Fruit fly (Drosophila melanogaster) whole organism, embryonic: Measurements from ENCODE around the gene CG11168.

Experiments used
- CG10267 ChIP-seq: fragments of 200-800 bp; sonication (Bioruptor generic); optimal IDR thresholded peaks from 2 replicates; lab custom pipeline; 2018; ENCODE audit warnings: missing biosample characterization, mild to moderate bottlenecking, missing genetic modification characterization, moderate library complexity
- CG10431 ChIP-seq: fragments of 200-800 bp; sonication (Bioruptor generic); optimal IDR thresholded peaks from 3 replicates; lab custom pipeline; 2018; ENCODE audit warnings: missing biosample characterization, mild to moderate bottlenecking, missing genetic modification characterization
- CG11085 ChIP-seq: fragments of 200-800 bp; sonication (Bioruptor generic); IDR thresholded peaks from 2 replicates; pipeline ENCODE4 v1.3.6; 2022; ENCODE audit warnings: missing biosample characterization, missing genetic modification characterization
- CG11723 ChIP-seq: fragments of 200-800 bp; sonication (Bioruptor generic); optimal IDR thresholded peaks from 2 replicates; lab custom pipeline; 2017; ENCODE audit warnings: missing biosample characterization, mild to moderate bottlenecking, missing genetic modification characterization
- CG13287 ChIP-seq: fragments of 200-800 bp; sonication (Bioruptor generic); IDR thresholded peaks from 2 replicates; pipeline ENCODE4 v1.3.6; 2022; ENCODE audit warnings: missing biosample characterization, missing genetic modification characterization; ENCODE audit not compliant: partially characterized antibody
- CG2202 ChIP-seq: fragments of 200-800 bp; sonication (Bioruptor generic); optimal IDR thresholded peaks from 2 replicates; lab custom pipeline; 2018; ENCODE audit warnings: missing biosample characterization, mild to moderate bottlenecking, missing genetic modification characterization
- CG2712 ChIP-seq: fragments of 200-800 bp; optimal IDR thresholded peaks from 3 replicates; lab custom pipeline; 2019; ENCODE audit warnings: missing biosample characterization, mild to moderate bottlenecking, missing genetic modification characterization, moderate library complexity
- CG32767 ChIP-seq: fragments of 200-800 bp; sonication (Bioruptor generic); IDR thresholded peaks from 2 replicates; pipeline ENCODE4 v1.3.6; 2022; ENCODE audit warnings: missing biosample characterization, missing genetic modification characterization
- CG33557 ChIP-seq: fragments of 200-800 bp; sonication (Bioruptor generic); optimal IDR thresholded peaks from 2 replicates; lab custom pipeline; 2019; ENCODE audit warnings: missing biosample characterization, mild to moderate bottlenecking, missing genetic modification characterization, moderate library complexity
- CG34422 ChIP-seq: fragments of 200-800 bp; sonication (Bioruptor generic); IDR thresholded peaks from 3 replicates; pipeline ENCODE4 v1.3.6; 2022; ENCODE audit warnings: missing biosample characterization, missing genetic modification characterization
- CG4617 ChIP-seq: fragments of 200-800 bp; sonication (Bioruptor generic); optimal IDR thresholded peaks from 3 replicates; lab custom pipeline; 2016; ENCODE audit warnings: missing biosample characterization, missing genetic modification characterization, borderline replicate concordance
- CG6765 ChIP-seq: fragments of 200-800 bp; sonication (Bioruptor generic); optimal IDR thresholded peaks from 3 replicates; lab custom pipeline; 2017; ENCODE audit warnings: missing biosample characterization, mild to moderate bottlenecking, missing genetic modification characterization
- CG6813 ChIP-seq: fragments of 200-800 bp; sonication (Bioruptor generic); optimal IDR thresholded peaks from 2 replicates; lab custom pipeline; 2017; ENCODE audit warnings: missing biosample characterization, missing genetic modification characterization, mild to moderate bottlenecking, moderate library complexity, missing genetic modification reagents
- CG7987 ChIP-seq: fragments of 200-800 bp; sonication (Bioruptor generic); optimal IDR thresholded peaks from 2 replicates; lab custom pipeline; 2018; ENCODE audit warnings: missing biosample characterization, mild to moderate bottlenecking, missing genetic modification characterization, moderate library complexity
- CHES-1-like ChIP-seq: fragments of 200-800 bp; sonication (Bioruptor generic); optimal IDR thresholded peaks from 2 replicates; lab custom pipeline; 2016; ENCODE audit warnings: missing biosample characterization, missing genetic modification characterization
- CoRest ChIP-seq: fragments of 200-800 bp; sonication (Bioruptor generic); optimal IDR thresholded peaks from 3 replicates; lab custom pipeline; 2018; ENCODE audit warnings: missing biosample characterization, mild to moderate bottlenecking, missing genetic modification characterization, moderate library complexity
- Gug ChIP-seq: fragments of 200-800 bp; sonication (Bioruptor generic); IDR thresholded peaks from 4 replicates; pipeline ENCODE4 v1.3.6; 2022; ENCODE audit warnings: missing biosample characterization, missing genetic modification characterization
- HLHmδ ChIP-seq: fragments of 200-800 bp; sonication (Bioruptor generic); optimal IDR thresholded peaks from 2 replicates; lab custom pipeline; 2018; ENCODE audit warnings: missing biosample characterization, mild to moderate bottlenecking, missing genetic modification characterization, moderate library complexity
- Jarid2 ChIP-seq: fragments of 200-800 bp; sonication (Bioruptor generic); optimal IDR thresholded peaks from 3 replicates; lab custom pipeline; 2017; ENCODE audit warnings: mild to moderate bottlenecking, missing biosample characterization, missing genetic modification reagents, missing genetic modification characterization
- Lhr ChIP-seq: fragments of 200-800 bp; sonication (Bioruptor generic); optimal IDR thresholded peaks from 3 replicates; lab custom pipeline; 2017; ENCODE audit warnings: mild to moderate bottlenecking, missing biosample characterization, missing genetic modification reagents, missing genetic modification characterization
- MESR4 ChIP-seq: fragments of 200-800 bp; sonication (Bioruptor generic); optimal IDR thresholded peaks from 2 replicates; lab custom pipeline; 2018; ENCODE audit warnings: missing biosample characterization, mild to moderate bottlenecking, missing genetic modification characterization, moderate library complexity
- MTF-1 ChIP-seq: fragments of 200-800 bp; sonication (Bioruptor generic); optimal IDR thresholded peaks from 2 replicates; lab custom pipeline; 2018; ENCODE audit warnings: missing biosample characterization, mild to moderate bottlenecking, missing genetic modification characterization, borderline replicate concordance
- Sin3A ChIP-seq: fragments of >200 bp; optimal IDR thresholded peaks from 2 replicates; lab custom pipeline; 2018
- YL-1 ChIP-seq: fragments of 200-800 bp; sonication (Bioruptor generic); optimal IDR thresholded peaks from 3 replicates; lab custom pipeline; 2017; ENCODE audit warnings: missing biosample characterization, mild to moderate bottlenecking, missing genetic modification characterization
- chinmo ChIP-seq: fragments of 200-800 bp; sonication (Bioruptor generic); IDR thresholded peaks from 4 replicates; pipeline ENCODE4 v1.3.6; 2022; ENCODE audit warnings: missing biosample characterization, missing genetic modification characterization; ENCODE audit not compliant: partially characterized antibody
- crp ChIP-seq, 2 experiments: fragments of 200-800 bp; sonication (Bioruptor generic); optimal IDR thresholded peaks; 2 replicates in 1 of 2; 3 replicates in 1 of 2; lab custom pipeline; 2017; ENCODE audit warnings: missing biosample characterization in 2 of 2, missing genetic modification characterization in 2 of 2, mild to moderate bottlenecking in 1 of 2, moderate library complexity in 1 of 2
- da ChIP-seq: fragments of 200-800 bp; sonication (Bioruptor generic); optimal IDR thresholded peaks from 2 replicates; lab custom pipeline; 2016; ENCODE audit warnings: missing biosample characterization, missing genetic modification characterization
- dm ChIP-seq: fragments of 200-800 bp; sonication (Bioruptor generic); optimal IDR thresholded peaks from 3 replicates; lab custom pipeline; 2016; ENCODE audit warnings: missing biosample characterization, missing genetic modification characterization
- dmrt11E ChIP-seq: fragments of 200-800 bp; sonication (Bioruptor generic); optimal IDR thresholded peaks from 3 replicates; lab custom pipeline; 2018; ENCODE audit warnings: missing biosample characterization, mild to moderate bottlenecking, missing genetic modification characterization, moderate library complexity
- gcm ChIP-seq: fragments of 200-800 bp; sonication (Bioruptor generic); optimal IDR thresholded peaks from 2 replicates; lab custom pipeline; 2019; ENCODE audit warnings: missing biosample characterization, mild to moderate bottlenecking, missing genetic modification characterization, moderate library complexity
- her ChIP-seq: fragments of 200-800 bp; sonication (Bioruptor generic); optimal IDR thresholded peaks from 2 replicates; lab custom pipeline; 2016; ENCODE audit warnings: missing biosample characterization, missing genetic modification characterization
- hkb ChIP-seq, 2 experiments: fragments of 200-800 bp in 1 of 2; fragments of >200 bp in 1 of 2; sonication (Bioruptor generic) in 1 of 2; IDR thresholded peaks in 1 of 2; optimal IDR thresholded peaks in 1 of 2; 2 replicates each; pipeline versions ENCODE4 v1.3.6 to Lab custom; 2017 to 2022; ENCODE audit warnings: missing biosample characterization in 1 of 2, missing genetic modification characterization in 1 of 2
- mirr ChIP-seq: fragments of 200-800 bp; sonication (Bioruptor generic); optimal IDR thresholded peaks from 3 replicates; lab custom pipeline; 2018; ENCODE audit warnings: missing biosample characterization, mild to moderate bottlenecking, missing genetic modification characterization
- org-1 ChIP-seq: fragments of 200-800 bp; sonication (Bioruptor generic); optimal IDR thresholded peaks from 2 replicates; lab custom pipeline; 2017; ENCODE audit warnings: missing biosample characterization, missing genetic modification characterization
- p53 ChIP-seq: fragments of 200-800 bp; sonication (Bioruptor generic); optimal IDR thresholded peaks from 2 replicates; lab custom pipeline; 2016; ENCODE audit warnings: missing biosample characterization, missing genetic modification characterization
- pan ChIP-seq, 4 experiments: fragments of >200 bp in 3 of 4; fragments of 200-800 bp in 1 of 4; sonication (Bioruptor generic) in 1 of 4; optimal IDR thresholded peaks in 3 of 4; IDR thresholded peaks in 1 of 4; 2 replicates each; pipeline versions ENCODE4 v1.3.6 to Lab custom; 2017 to 2022; ENCODE audit warnings: missing biosample characterization in 2 of 4, missing genetic modification characterization in 2 of 4, mixed read lengths in 1 of 4
- prd ChIP-seq, 3 experiments: fragments of >200 bp in 2 of 3; fragments of 200-800 bp in 1 of 3; sonication (Bioruptor generic) in 1 of 3; optimal IDR thresholded peaks in 2 of 3; IDR thresholded peaks in 1 of 3; 2 replicates in 2 of 3; 3 replicates in 1 of 3; pipeline versions ENCODE4 v1.3.6 to Lab custom; 2017 to 2022; ENCODE audit warnings: missing biosample characterization in 1 of 3, missing genetic modification characterization in 1 of 3
- ro ChIP-seq: fragments of 200-800 bp; sonication (Bioruptor generic); IDR thresholded peaks from 2 replicates; pipeline ENCODE4 v1.3.6; 2022; ENCODE audit warnings: missing biosample characterization, missing genetic modification characterization
- sr ChIP-seq: fragments of 200-800 bp; sonication (Bioruptor generic); IDR thresholded peaks from 3 replicates; pipeline ENCODE4 v1.3.6; 2022; ENCODE audit warnings: missing biosample characterization, missing genetic modification characterization
- ssp ChIP-seq: fragments of 200-800 bp; sonication (Bioruptor generic); IDR thresholded peaks from 2 replicates; pipeline ENCODE4 v1.3.6; 2022; ENCODE audit warnings: missing biosample characterization, missing genetic modification characterization
- stwl ChIP-seq: fragments of 200-800 bp; sonication (Bioruptor generic); optimal IDR thresholded peaks from 3 replicates; lab custom pipeline; 2018; ENCODE audit warnings: missing biosample characterization, mild to moderate bottlenecking, missing genetic modification characterization, moderate library complexity
- toy ChIP-seq: fragments of 200-800 bp; sonication (Bioruptor generic); IDR thresholded peaks from 2 replicates; pipeline ENCODE4 v1.3.6; 2022; ENCODE audit warnings: missing biosample characterization, missing genetic modification characterization
- trem ChIP-seq: fragments of 200-800 bp; optimal IDR thresholded peaks from 3 replicates; lab custom pipeline; 2019; ENCODE audit warnings: missing biosample characterization, mild to moderate bottlenecking, missing genetic modification characterization, moderate library complexity
- twi ChIP-seq: fragments of 200-800 bp; optimal IDR thresholded peaks from 2 replicates; lab custom pipeline; 2019; ENCODE audit warnings: missing biosample characterization, mild to moderate bottlenecking, missing genetic modification characterization, moderate library complexity
- zen ChIP-seq: fragments of 200-800 bp; sonication (Bioruptor generic); optimal IDR thresholded peaks from 3 replicates; lab custom pipeline; 2018; ENCODE audit warnings: missing biosample characterization, mild to moderate bottlenecking, missing genetic modification characterization, moderate library complexity
- zfh1 ChIP-seq: fragments of 200-800 bp; sonication (Bioruptor generic); IDR thresholded peaks from 3 replicates; pipeline ENCODE4 v1.3.6; 2022; ENCODE audit warnings: missing biosample characterization, missing genetic modification characterization

Gene CG11168

dm6 chr3R:24870389-24871048 lies 47.4 kb upstream of the CG11168 start, which contains the start of gene CycB3 (continued):
- peak; percentile 79 for TF ChIP-seq trem (tag; lab: Kevin White, UChicago)
- peak; percentile 65 for TF ChIP-seq stwl (tag; lab: Kevin White, UChicago)
- no peak for TF ChIP-seq prd (optimal IDR thresholded peaks at IDR 0.05; lab: Kevin White, UChicago)
- 0 out of 3 replicates have a peak, but pooled peaks have one; percentile 13 for TF ChIP-seq prd (GFP tag; IDR thresholded peaks at IDR 0.05; lab: Robert Waterston, UW)
- peak; percentile 58 for TF ChIP-seq YL-1 (GFP tag; lab: Kevin White, UChicago)
- peak; percentile 45 for TF ChIP-seq CG7987 (GFP tag; lab: Kevin White, UChicago)
- TF ChIP-seq CG32767 (GFP tag; lab: Robert Waterston, UW): no peak
- peak; percentile 71 for TF ChIP-seq twi
- TF ChIP-seq Jarid2 (GFP tag; lab: Kevin White, UChicago): peak; percentile 26
- TF ChIP-seq CG10267 (tag; lab: Kevin White, UChicago): peak; percentile 47
- peak; percentile 78 for TF ChIP-seq HLHmδ (GFP tag; lab: Kevin White, UChicago)
- no peak for TF ChIP-seq hkb (optimal IDR thresholded peaks at IDR 0.05; lab: Kevin White, UChicago)
- TF ChIP-seq hkb (GFP tag; IDR thresholded peaks at IDR 0.05; lab: Robert Waterston, UW): 0 out of 2 replicates have a peak, but pooled peaks have one; percentile 9
- TF ChIP-seq mirr: peak; percentile 22
- peak in 1 of 2 experiments; percentile 64 for TF ChIP-seq crp (GFP tag; optimal IDR thresholded peaks at IDR 0.05; lab: Kevin White, UChicago)
- peak; percentile 8 for TF ChIP-seq CG33557 (GFP tag; lab: Kevin White, UChicago)
- peak; percentile 43; the same call in 1 of the 3 replicates for TF ChIP-seq zfh1 (GFP tag; lab: Robert Waterston, UW)
- TF ChIP-seq CG6765: peak; percentile 9
- peak; percentile 31 for TF ChIP-seq dmrt11E (tag; lab: Kevin White, UChicago)
- TF ChIP-seq toy (GFP tag; lab: Robert Waterston, UW): no peak
- no peak for TF ChIP-seq CG2202 (tag; lab: Kevin White, UChicago)
- TF ChIP-seq sr (GFP tag; lab: Robert Waterston, UW): peak; percentile 48; the same call in 1 of the 3 replicates
- no peak for TF ChIP-seq ro (GFP tag; lab: Robert Waterston, UW)
- peak; percentile 53 for TF ChIP-seq dm (GFP tag; lab: Kevin White, UChicago)
- TF ChIP-seq p53: no peak
- TF ChIP-seq CG6813 (GFP tag; lab: Kevin White, UChicago): peak; percentile 39
- no peak for TF ChIP-seq gcm (GFP tag; lab: Kevin White, UChicago)
- TF ChIP-seq CHES-1-like (GFP tag; lab: Kevin White, UChicago): peak; percentile 39
- TF ChIP-seq chinmo: peak; percentile 62; the same call in 2 of the 4 replicates
- peak; percentile 54 for TF ChIP-seq CG10431 (GFP tag; lab: Kevin White, UChicago)
- TF ChIP-seq CG13287 (GFP tag; lab: Robert Waterston, UW): peak; percentile 49
- TF ChIP-seq her (GFP tag; lab: Kevin White, UChicago): peak; percentile 48
- peak; percentile 74 for TF ChIP-seq ssp (GFP tag; lab: Robert Waterston, UW)
- no peak for TF ChIP-seq CG11085 (GFP tag; lab: Robert Waterston, UW)
- TF ChIP-seq org-1: no peak
- TF ChIP-seq CG2712: peak; percentile 36
- TF ChIP-seq CG11723 (GFP tag; lab: Kevin White, UChicago): peak; percentile 3
- peak; percentile 64 for TF ChIP-seq MESR4 (GFP tag; lab: Kevin White, UChicago)
- peak; percentile 19 for TF ChIP-seq CG4617
- peak; percentile 63 for TF ChIP-seq MTF-1
- TF ChIP-seq Lhr (GFP tag; lab: Kevin White, UChicago): peak; percentile 43
- TF ChIP-seq Gug (GFP tag; lab: Robert Waterston, UW): no peak
- peak; percentile 33 for TF ChIP-seq zen (tag; lab: Kevin White, UChicago)
- no peak for TF ChIP-seq pan (optimal IDR thresholded peaks at IDR 0.05; lab: Kevin White, UChicago)
- peak in 1 of 2 experiments; percentile 38 for TF ChIP-seq pan (GFP tag; optimal IDR thresholded peaks at IDR 0.05 in 1 of 2, IDR thresholded peaks at IDR 0.05 in 1 of 2)
- 0 out of 3 replicates have a peak, but pooled peaks have one; percentile 22 for TF ChIP-seq CG34422 (GFP tag; lab: Robert Waterston, UW)
- peak; percentile 51 for TF ChIP-seq CoRest (tag; lab: Kevin White, UChicago)
- TF ChIP-seq Sin3A (lab: Kevin White, UChicago): peak; percentile 53
- peak; percentile 34 for TF ChIP-seq da
